Worm (Caenorhabditis elegans) whole organism, mixed stage, embryonic: Measurements from ENCODE around the gene slc-25A29.

Experiments
- ces-1 ChIP-seq: fragments of 150-350 bp; optimal IDR thresholded peaks from 2 replicates; lab custom pipeline; 2014; ENCODE audit warnings: missing biosample characterization, missing genetic modification reagents, missing genetic modification characterization
- elt-1 ChIP-seq: sonication (generic microtip); optimal IDR thresholded peaks from 2 replicates; lab custom pipeline; 2017; ENCODE audit warnings: missing genetic modification characterization, mild to moderate bottlenecking, missing compliant biosample characterization, antibody characterized with exemption, moderate library complexity, borderline replicate concordance; ENCODE audit not compliant: insufficient read depth
- mep-1 ChIP-seq: fragments of 150-350 bp; optimal IDR thresholded peaks from 2 replicates; lab custom pipeline; 2017; ENCODE audit warnings: missing biosample characterization, missing genetic modification reagents, missing genetic modification characterization, inconsistent platforms
- nhr-12 ChIP-seq: fragments of 150-350 bp; optimal IDR thresholded peaks from 2 replicates; lab custom pipeline; 2014; ENCODE audit warnings: missing biosample characterization, missing genetic modification characterization
- nhr-28 ChIP-seq: fragments of 150-350 bp; optimal IDR thresholded peaks from 2 replicates; lab custom pipeline; 2014; ENCODE audit warnings: missing biosample characterization, missing genetic modification characterization
- snpc-4 ChIP-seq: fragments of 150-350 bp; optimal IDR thresholded peaks from 2 replicates; lab custom pipeline; 2014; ENCODE audit warnings: missing biosample characterization, missing genetic modification characterization
- tbx-8 ChIP-seq: fragments of 200-800 bp; sonication (Bioruptor generic); optimal IDR thresholded peaks from 2 replicates; lab custom pipeline; 2018; ENCODE audit warnings: mild to moderate bottlenecking, missing genetic modification characterization, moderate library complexity, missing compliant biosample characterization
- unc-39 ChIP-seq: fragments of 150-350 bp; optimal IDR thresholded peaks from 2 replicates; lab custom pipeline; 2014; ENCODE audit warnings: missing biosample characterization, missing genetic modification characterization
- ztf-11 ChIP-seq: fragments of 150-350 bp; optimal IDR thresholded peaks from 2 replicates; lab custom pipeline; 2014; ENCODE audit warnings: missing biosample characterization, missing genetic modification characterization

DNA sequence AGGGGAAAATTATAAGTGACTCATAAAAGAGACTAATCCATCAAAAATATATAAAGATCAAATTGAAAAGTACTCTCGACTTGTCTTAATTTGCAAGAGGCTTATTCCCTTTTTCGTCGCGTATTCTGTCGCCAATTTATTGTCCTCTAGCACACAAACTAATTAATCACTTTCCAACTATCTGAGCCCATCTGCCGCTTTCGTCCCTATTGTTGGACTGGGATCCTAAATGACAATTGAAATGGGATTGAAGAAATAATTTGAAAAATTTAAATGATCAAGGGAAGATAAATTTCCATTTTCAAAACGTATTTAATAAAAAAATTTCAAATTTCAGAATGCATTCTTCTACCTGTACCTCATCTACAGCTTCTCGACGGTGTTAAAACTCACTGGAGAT is 7.3 kb downstream of the slc-25A29 start:
- TF ChIP-seq mep-1 (no peak), unc-39 (tag; lab: Kevin White, UChicago) (no peak), elt-1 (no peak), ces-1 (GFP tag; lab: Kevin White, UChicago) (peak; percentile 84), nhr-12 (tag; lab: Kevin White, UChicago) (no peak), nhr-28 (tag; lab: Kevin White, UChicago) (no peak), tbx-8 (GFP tag; lab: Kevin White, UChicago) (no peak), ztf-11 (tag; lab: Kevin White, UChicago) (no peak), snpc-4 (tag; lab: Kevin White, UChicago) (no peak)
